Worm (Caenorhabditis elegans) whole organism, late embryonic: ENCODE data around the gene ttr-8.

Experiments used
- C08G9.2 ChIP-seq: sonication (generic microtip); optimal IDR thresholded peaks from 2 replicates; lab custom pipeline; 2016; ENCODE audit warnings: mild to moderate bottlenecking, missing genetic modification characterization, moderate library complexity, missing compliant biosample characterization
- C38D4.7 ChIP-seq: fragments of 200-800 bp; sonication (Bioruptor generic); optimal IDR thresholded peaks from 2 replicates; lab custom pipeline; 2018; ENCODE audit warnings: mild to moderate bottlenecking, missing genetic modification characterization, moderate library complexity, missing compliant biosample characterization
- F13H6.1 ChIP-seq: sonication (generic microtip); optimal IDR thresholded peaks from 2 replicates; lab custom pipeline; 2016; ENCODE audit warnings: missing genetic modification characterization, missing compliant biosample characterization
- ama-1 ChIP-seq: fragments of 150-350 bp; optimal IDR thresholded peaks from 2 replicates; lab custom pipeline; 2014
- ceh-14 ChIP-seq: sonication (generic microtip); optimal IDR thresholded peaks from 2 replicates; lab custom pipeline; 2016; ENCODE audit warnings: missing genotype, missing genetic modification characterization, missing compliant biosample characterization
- ceh-18 ChIP-seq: sonication (generic microtip); optimal IDR thresholded peaks from 2 replicates; lab custom pipeline; 2016; ENCODE audit warnings: missing genetic modification characterization, missing compliant biosample characterization
- ceh-2 ChIP-seq: sonication (generic microtip); optimal IDR thresholded peaks from 2 replicates; lab custom pipeline; 2016; ENCODE audit warnings: missing genotype, missing genetic modification characterization, missing compliant biosample characterization
- ceh-22 ChIP-seq: sonication (generic microtip); optimal IDR thresholded peaks from 2 replicates; lab custom pipeline; 2017; ENCODE audit warnings: missing biosample characterization, missing genetic modification characterization
- ceh-24 ChIP-seq: sonication (generic microtip); optimal IDR thresholded peaks from 2 replicates; lab custom pipeline; 2016; ENCODE audit warnings: mild to moderate bottlenecking, missing genetic modification characterization, missing compliant biosample characterization
- ceh-30 ChIP-seq: fragments of 150-350 bp; optimal IDR thresholded peaks from 2 replicates; lab custom pipeline; 2014; ENCODE audit warnings: missing biosample characterization, missing genetic modification characterization
- ceh-31 ChIP-seq: sonication (generic microtip); optimal IDR thresholded peaks from 2 replicates; lab custom pipeline; 2016; ENCODE audit warnings: missing genetic modification characterization, missing compliant biosample characterization
- ceh-34 ChIP-seq: sonication (generic microtip); optimal IDR thresholded peaks from 2 replicates; lab custom pipeline; 2016; ENCODE audit warnings: mild to moderate bottlenecking, missing genetic modification characterization, missing compliant biosample characterization
- ceh-45 ChIP-seq: fragments of 200-800 bp; sonication (Bioruptor generic); IDR thresholded peaks from 2 replicates; pipeline ENCODE4 v1.3.6; 2022; ENCODE audit warnings: missing genetic modification reagents, missing genetic modification characterization, missing compliant biosample characterization
- ceh-6 ChIP-seq: fragments of 200-800 bp; sonication (Bioruptor generic); optimal IDR thresholded peaks from 2 replicates; lab custom pipeline; 2018; ENCODE audit warnings: mild to moderate bottlenecking, missing genetic modification characterization, missing compliant biosample characterization
- ceh-9 ChIP-seq: sonication (generic microtip); optimal IDR thresholded peaks from 2 replicates; lab custom pipeline; 2016; ENCODE audit warnings: mild to moderate bottlenecking, missing genetic modification characterization, inconsistent platforms, missing compliant biosample characterization
- che-1 ChIP-seq: sonication (generic microtip); optimal IDR thresholded peaks from 2 replicates; lab custom pipeline; 2016; ENCODE audit warnings: mild to moderate bottlenecking, missing genetic modification characterization, missing compliant biosample characterization
- dve-1 ChIP-seq: sonication (generic microtip); optimal IDR thresholded peaks from 2 replicates; lab custom pipeline; 2017; ENCODE audit warnings: antibody characterized with exemption, mild to moderate bottlenecking, missing genetic modification characterization, missing compliant biosample characterization
- elt-4 ChIP-seq: sonication (generic microtip); optimal IDR thresholded peaks from 2 replicates; lab custom pipeline; 2016; ENCODE audit warnings: missing genetic modification characterization, missing compliant biosample characterization
- eyg-1 ChIP-seq: sonication (generic microtip); optimal IDR thresholded peaks from 2 replicates; lab custom pipeline; 2016; ENCODE audit warnings: missing genotype, missing genetic modification characterization, missing compliant biosample characterization
- fax-1 ChIP-seq: sonication (generic microtip); optimal IDR thresholded peaks from 2 replicates; lab custom pipeline; 2016; ENCODE audit warnings: missing genotype, missing genetic modification characterization, missing compliant biosample characterization
- fkh-10 ChIP-seq: fragments of 150-350 bp; optimal IDR thresholded peaks from 2 replicates; lab custom pipeline; 2014; ENCODE audit warnings: missing biosample characterization, missing genetic modification reagents, missing genetic modification characterization
- fkh-6 ChIP-seq: sonication (generic microtip); optimal IDR thresholded peaks from 2 replicates; lab custom pipeline; 2016; ENCODE audit warnings: missing genetic modification characterization, missing compliant biosample characterization
- hlh-13 ChIP-seq: fragments of 200-800 bp; sonication (Bioruptor generic); optimal IDR thresholded peaks from 2 replicates; lab custom pipeline; 2018; ENCODE audit warnings: mild to moderate bottlenecking, missing genetic modification characterization, missing compliant biosample characterization
- hlh-15 ChIP-seq: sonication (generic microtip); optimal IDR thresholded peaks from 2 replicates; lab custom pipeline; 2016; ENCODE audit warnings: missing genetic modification characterization, missing compliant biosample characterization
- hlh-30 ChIP-seq: sonication (generic microtip); optimal IDR thresholded peaks from 2 replicates; lab custom pipeline; 2017; ENCODE audit warnings: antibody characterized with exemption, missing genetic modification characterization, missing compliant biosample characterization; ENCODE audit not compliant: insufficient read depth
- hlh-6 ChIP-seq: sonication (generic microtip); optimal IDR thresholded peaks from 2 replicates; lab custom pipeline; 2016; ENCODE audit warnings: missing genotype, missing genetic modification characterization, missing compliant biosample characterization
- hlh-8 ChIP-seq: sonication (generic microtip); optimal IDR thresholded peaks from 2 replicates; lab custom pipeline; 2016; ENCODE audit warnings: missing genotype, missing genetic modification characterization, missing compliant biosample characterization
- madf-2 ChIP-seq: sonication (generic microtip); optimal IDR thresholded peaks from 2 replicates; lab custom pipeline; 2017; ENCODE audit warnings: missing genetic modification characterization, missing compliant biosample characterization
- mec-3 ChIP-seq: sonication (generic microtip); optimal IDR thresholded peaks from 2 replicates; lab custom pipeline; 2016; ENCODE audit warnings: borderline replicate concordance, missing genetic modification characterization, missing compliant biosample characterization
- nfya-1 ChIP-seq: sonication (generic microtip); optimal IDR thresholded peaks from 2 replicates; lab custom pipeline; 2017; ENCODE audit warnings: missing genetic modification characterization, mild to moderate bottlenecking, missing compliant biosample characterization, antibody characterized with exemption, moderate library complexity
- nhr-11 ChIP-seq: fragments of 150-350 bp; optimal IDR thresholded peaks from 2 replicates; lab custom pipeline; 2014; ENCODE audit warnings: missing biosample characterization, missing genetic modification characterization
- npax-4 ChIP-seq: sonication (generic microtip); optimal IDR thresholded peaks from 2 replicates; lab custom pipeline; 2016; ENCODE audit warnings: missing genetic modification characterization, missing compliant biosample characterization
- pax-1 ChIP-seq: fragments of 150-350 bp; optimal IDR thresholded peaks from 2 replicates; lab custom pipeline; 2014; ENCODE audit warnings: missing biosample characterization, missing genetic modification characterization
- pha-2 ChIP-seq: sonication (generic microtip); optimal IDR thresholded peaks from 2 replicates; lab custom pipeline; 2017; ENCODE audit warnings: mild to moderate bottlenecking, missing genetic modification characterization, missing compliant biosample characterization
- pha-4 ChIP-seq: fragments of 150-350 bp; optimal IDR thresholded peaks from 2 replicates; lab custom pipeline; 2018; ENCODE audit warnings: missing biosample characterization, missing genetic modification reagents, missing genetic modification characterization
- pros-1 ChIP-seq: fragments of 150-350 bp; optimal IDR thresholded peaks from 2 replicates; lab custom pipeline; 2014; ENCODE audit warnings: missing biosample characterization, missing genetic modification reagents, missing genetic modification characterization
- ref-2 ChIP-seq: sonication (generic microtip); optimal IDR thresholded peaks from 2 replicates; lab custom pipeline; 2016; ENCODE audit warnings: missing genetic modification characterization, missing compliant biosample characterization
- rnt-1 ChIP-seq: sonication (generic microtip); optimal IDR thresholded peaks from 2 replicates; lab custom pipeline; 2016; ENCODE audit warnings: missing genetic modification characterization, missing compliant biosample characterization
- sdc-2 ChIP-seq: sonication (generic microtip); optimal IDR thresholded peaks from 2 replicates; lab custom pipeline; 2016; ENCODE audit warnings: missing genotype, missing genetic modification characterization, missing compliant biosample characterization
- sox-2 ChIP-seq: fragments of 200-800 bp; sonication (Bioruptor generic); IDR thresholded peaks from 2 replicates; pipeline ENCODE4 v1.3.6; 2022; ENCODE audit warnings: missing genetic modification reagents, missing genetic modification characterization, missing compliant biosample characterization
- sox-4 ChIP-seq: sonication (generic microtip); optimal IDR thresholded peaks from 2 replicates; lab custom pipeline; 2017; ENCODE audit warnings: mild to moderate bottlenecking, missing genetic modification characterization, inconsistent platforms, missing compliant biosample characterization
- tbx-2 ChIP-seq: sonication (generic microtip); optimal IDR thresholded peaks from 2 replicates; lab custom pipeline; 2016; ENCODE audit warnings: missing genetic modification characterization, missing compliant biosample characterization
- ttx-3 ChIP-seq: sonication (generic microtip); optimal IDR thresholded peaks from 2 replicates; lab custom pipeline; 2016; ENCODE audit warnings: missing genetic modification reagents, missing genetic modification characterization, missing compliant biosample characterization
- unc-3 ChIP-seq, 2 experiments: fragments of 200-800 bp in 1 of 2; sonication (Bioruptor generic) in 1 of 2; sonication (generic microtip) in 1 of 2; conservative IDR thresholded peaks in 1 of 2; optimal IDR thresholded peaks in 1 of 2; 2 replicates each; pipeline versions ENCODE4 v1.3.6 to Lab custom; 2016 to 2022; ENCODE audit warnings: missing compliant biosample characterization in 2 of 2, missing genetic modification characterization in 2 of 2, missing genetic modification reagents in 1 of 2
- unc-55 ChIP-seq: sonication (generic microtip); optimal IDR thresholded peaks from 2 replicates; lab custom pipeline; 2017; ENCODE audit warnings: missing biosample characterization, missing genetic modification reagents, missing genetic modification characterization
- unc-86 ChIP-seq: sonication (generic microtip); optimal IDR thresholded peaks from 2 replicates; lab custom pipeline; 2016; ENCODE audit warnings: missing genetic modification characterization, missing compliant biosample characterization
- zip-5 ChIP-seq: sonication (generic microtip); optimal IDR thresholded peaks from 2 replicates; lab custom pipeline; 2016; ENCODE audit warnings: missing genetic modification characterization, missing compliant biosample characterization
- ztf-16 ChIP-seq: sonication (generic microtip); optimal IDR thresholded peaks from 2 replicates; lab custom pipeline; 2017; ENCODE audit warnings: missing genetic modification characterization, missing compliant biosample characterization

ttr-8 gene

ce11 chrIII:7554697-7555145 lies 10.4 kb downstream of the ttr-8 start:
- no peak for TF ChIP-seq fax-1 (tag; lab: Kevin White, UChicago)
- no peak for TF ChIP-seq ceh-2 (tag; lab: Kevin White, UChicago)
- TF ChIP-seq hlh-6 (tag; lab: Kevin White, UChicago): no peak
- TF ChIP-seq ceh-45 (GFP tag; lab: Robert Waterston, UW): no peak
- no peak for TF ChIP-seq npax-4 (tag; lab: Kevin White, UChicago)
- TF ChIP-seq fkh-10 (GFP tag; lab: Kevin White, UChicago): no peak
- no peak for TF ChIP-seq pax-1 (tag; lab: Kevin White, UChicago)
- TF ChIP-seq sox-4 (tag; lab: Kevin White, UChicago): no peak
- TF ChIP-seq sox-2 (GFP tag; lab: Robert Waterston, UW): no peak
- no peak for TF ChIP-seq ama-1 (lab: Kevin White, UChicago)
- TF ChIP-seq unc-55 (GFP tag; lab: Kevin White, UChicago): peak; percentile 98
- TF ChIP-seq mec-3 (tag; lab: Kevin White, UChicago): no peak
- no peak for TF ChIP-seq ceh-6 (GFP tag; lab: Kevin White, UChicago)
- TF ChIP-seq tbx-2: peak; percentile 14
- peak; percentile 91 for TF ChIP-seq nfya-1 (tag; lab: Kevin White, UChicago)
- TF ChIP-seq hlh-8 (tag; lab: Kevin White, UChicago): no peak
- TF ChIP-seq ceh-31: no peak
- no peak for TF ChIP-seq elt-4 (tag; lab: Kevin White, UChicago)
- 0 out of 2 replicates have a peak, but pooled peaks have one; percentile 13 for TF ChIP-seq unc-3 (GFP tag; conservative IDR thresholded peaks at IDR 0.05; lab: Robert Waterston, UW)
- no peak for TF ChIP-seq unc-3 (tag; optimal IDR thresholded peaks at IDR 0.05; lab: Kevin White, UChicago)
- TF ChIP-seq hlh-30: no peak
- no peak for TF ChIP-seq ceh-30 (tag; lab: Kevin White, UChicago)
- TF ChIP-seq ceh-24 (tag; lab: Kevin White, UChicago): no peak
- no peak for TF ChIP-seq ztf-16 (tag; lab: Kevin White, UChicago)
- TF ChIP-seq F13H6.1 (tag; lab: Kevin White, UChicago): no peak
- no peak for TF ChIP-seq zip-5 (tag; lab: Kevin White, UChicago)
- no peak for TF ChIP-seq eyg-1 (tag; lab: Kevin White, UChicago)
- TF ChIP-seq pha-2 (tag; lab: Kevin White, UChicago): no peak
- no peak for TF ChIP-seq C08G9.2
- TF ChIP-seq nhr-11: no peak
- peak; percentile 9 for TF ChIP-seq ceh-18 (tag; lab: Kevin White, UChicago)
- TF ChIP-seq rnt-1 (tag; lab: Kevin White, UChicago): peak; percentile 7
- no peak for TF ChIP-seq ceh-9 (tag; lab: Kevin White, UChicago)
- TF ChIP-seq dve-1: no peak
- TF ChIP-seq ref-2 (tag; lab: Kevin White, UChicago): no peak
- no peak for TF ChIP-seq unc-86 (tag; lab: Kevin White, UChicago)
- no peak for TF ChIP-seq ceh-22 (tag; lab: Kevin White, UChicago)
- no peak for TF ChIP-seq C38D4.7 (GFP tag; lab: Kevin White, UChicago)
- no peak for TF ChIP-seq pha-4 (tag; lab: Kevin White, UChicago)

DNA sequence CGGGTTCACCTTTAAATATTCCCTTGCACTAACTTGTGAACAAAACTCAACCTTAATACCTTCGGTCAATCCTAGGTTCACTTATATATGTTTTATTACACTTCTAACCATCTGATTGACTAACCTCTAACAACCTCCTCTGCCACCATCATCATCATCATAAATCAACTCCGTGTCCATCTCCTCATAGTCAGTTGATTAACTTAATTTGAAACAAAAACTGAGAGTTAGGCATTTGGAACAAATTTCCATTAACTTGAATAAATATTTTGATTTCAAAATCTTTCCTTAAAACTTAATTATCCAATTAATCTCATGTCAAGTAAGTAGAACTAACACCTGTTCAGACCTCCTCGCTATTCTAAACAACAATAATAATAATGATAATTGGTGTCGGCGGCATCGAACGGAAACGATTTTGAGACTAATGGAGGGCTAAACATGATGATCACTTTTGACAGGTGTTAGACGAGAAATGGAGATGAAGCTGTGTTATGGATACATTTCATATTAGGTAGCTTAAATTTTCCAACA lies 11.4 kb downstream of the ttr-8 start:
- TF ChIP-seq ama-1 (lab: Kevin White, UChicago): no peak
- no peak for TF ChIP-seq F13H6.1 (tag; lab: Kevin White, UChicago)
- peak; percentile 22 for TF ChIP-seq unc-55 (GFP tag; lab: Kevin White, UChicago)
- TF ChIP-seq hlh-13: no peak

- no peak for TF ChIP-seq hlh-6 (tag; lab: Kevin White, UChicago)
- TF ChIP-seq ceh-45 (GFP tag; lab: Robert Waterston, UW): no peak
- TF ChIP-seq pros-1: no peak
- no peak for TF ChIP-seq madf-2
- TF ChIP-seq sdc-2 (tag; lab: Kevin White, UChicago): no peak
- no peak for TF ChIP-seq nhr-11
- no peak for TF ChIP-seq hlh-15 (tag; lab: Kevin White, UChicago)
- TF ChIP-seq hlh-13: no peak
- no peak for TF ChIP-seq mec-3 (tag; lab: Kevin White, UChicago)
- no peak for TF ChIP-seq ceh-34 (tag; lab: Kevin White, UChicago)
- no peak for TF ChIP-seq dve-1
- no peak for TF ChIP-seq ceh-14 (tag; lab: Kevin White, UChicago)
- TF ChIP-seq ceh-24 (tag; lab: Kevin White, UChicago): no peak
- TF ChIP-seq che-1 (tag; lab: Kevin White, UChicago): no peak
- no peak for TF ChIP-seq fkh-6 (tag; lab: Kevin White, UChicago)
- TF ChIP-seq C38D4.7 (GFP tag; lab: Kevin White, UChicago): no peak
- TF ChIP-seq pax-1 (tag; lab: Kevin White, UChicago): no peak
- TF ChIP-seq ttx-3 (tag; lab: Kevin White, UChicago): no peak
- TF ChIP-seq ceh-18 (tag; lab: Kevin White, UChicago): no peak
Measured at ce11 chrIII:7552859-7553258, 12.3 kb downstream of the ttr-8 start.
